Worm (Caenorhabditis elegans) whole organism, L2 larva: Measurements from ENCODE around the gene cal-3.

ENCODE experiments used
- ZK546.5 ChIP-seq: sonication (generic microtip); optimal IDR thresholded peaks from 2 replicates; lab custom pipeline; 2017; ENCODE audit warnings: missing biosample characterization, missing genetic modification characterization
- alr-1 ChIP-seq: fragments of 150-350 bp; optimal IDR thresholded peaks from 2 replicates; lab custom pipeline; 2014; ENCODE audit warnings: missing biosample characterization, missing genetic modification characterization
- ama-1 ChIP-seq: fragments of 150-350 bp; optimal IDR thresholded peaks from 2 replicates; lab custom pipeline; 2018; ENCODE audit warnings: inconsistent platforms
- dmd-4 ChIP-seq: sonication (generic microtip); optimal IDR thresholded peaks from 2 replicates; lab custom pipeline; 2017; ENCODE audit warnings: missing biosample characterization, missing genetic modification characterization
- elt-1 ChIP-seq: fragments of 150-350 bp; optimal IDR thresholded peaks from 2 replicates; lab custom pipeline; 2014; ENCODE audit warnings: missing biosample characterization, missing genetic modification characterization
- elt-3 ChIP-seq: sonication (generic microtip); optimal IDR thresholded peaks from 2 replicates; lab custom pipeline; 2017; ENCODE audit warnings: missing biosample characterization, missing genetic modification characterization
- lin-39 ChIP-seq: fragments of 150-350 bp; optimal IDR thresholded peaks from 2 replicates; lab custom pipeline; 2014; ENCODE audit warnings: missing biosample characterization, missing genetic modification reagents, missing genetic modification characterization
- lsy-2 ChIP-seq, 2 experiments: fragments of 150-350 bp in 1 of 2; sonication (generic microtip) in 1 of 2; optimal IDR thresholded peaks; 2 replicates each; lab custom pipeline; 2014 to 2017; ENCODE audit warnings: missing biosample characterization in 2 of 2, missing genetic modification characterization in 2 of 2
- nhr-10 ChIP-seq: sonication (generic microtip); optimal IDR thresholded peaks from 2 replicates; lab custom pipeline; 2017; ENCODE audit warnings: missing biosample characterization, missing genetic modification characterization
- nhr-11 ChIP-seq: fragments of 150-350 bp; optimal IDR thresholded peaks from 2 replicates; lab custom pipeline; 2014; ENCODE audit warnings: missing biosample characterization, missing genetic modification characterization
- skn-1 ChIP-seq: sonication (generic microtip); optimal IDR thresholded peaks from 2 replicates; lab custom pipeline; 2017; ENCODE audit warnings: missing biosample characterization, missing genetic modification characterization
- snpc-4 ChIP-seq: fragments of 150-350 bp; optimal IDR thresholded peaks from 2 replicates; lab custom pipeline; 2014; ENCODE audit warnings: missing biosample characterization, missing genetic modification characterization
- zag-1 ChIP-seq: fragments of 150-350 bp; optimal IDR thresholded peaks from 2 replicates; lab custom pipeline; 2014; ENCODE audit warnings: missing biosample characterization, missing genetic modification characterization

- no peak for TF ChIP-seq lin-39 (tag; lab: Kevin White, UChicago)
- no peak for TF ChIP-seq dmd-4 (tag; lab: Kevin White, UChicago)
- no peak for TF ChIP-seq elt-3 (tag; lab: Kevin White, UChicago)
- no peak for TF ChIP-seq alr-1 (tag; lab: Kevin White, UChicago)
- no peak for TF ChIP-seq ZK546.5 (tag; lab: Kevin White, UChicago)
- TF ChIP-seq zag-1 (tag; lab: Kevin White, UChicago): no peak
- no peak for TF ChIP-seq lsy-2 (tag; optimal IDR thresholded peaks at IDR 0.05; lab: Kevin White, UChicago)
- TF ChIP-seq ama-1 (lab: Kevin White, UChicago): no peak
- TF ChIP-seq snpc-4 (tag; lab: Kevin White, UChicago): no peak
- TF ChIP-seq elt-1 (tag; lab: Kevin White, UChicago): no peak
- TF ChIP-seq nhr-10 (tag; lab: Kevin White, UChicago): no peak
- TF ChIP-seq skn-1 (tag; lab: Kevin White, UChicago): no peak
- TF ChIP-seq nhr-11: no peak
These were observed 51.1 kb downstream of the cal-3 start, which contains the start of gene glct-6 for ce11 chrIV:3783910-3784309.
